Fruit fly (Drosophila melanogaster) whole organism, embryonic: ENCODE data around the gene CSN6.

Experiments used
- B-H2 ChIP-seq: fragments of 200-800 bp; sonication (Bioruptor generic); optimal IDR thresholded peaks from 2 replicates; lab custom pipeline; 2018; ENCODE audit warnings: missing biosample characterization, mild to moderate bottlenecking, missing genetic modification characterization
- CG10147 ChIP-seq: fragments of 200-800 bp; sonication (Bioruptor generic); optimal IDR thresholded peaks from 2 replicates; lab custom pipeline; 2019; ENCODE audit warnings: missing biosample characterization, mild to moderate bottlenecking, missing genetic modification characterization, moderate library complexity
- CG11398 ChIP-seq: fragments of 200-800 bp; sonication (Bioruptor generic); optimal IDR thresholded peaks from 2 replicates; lab custom pipeline; 2016; ENCODE audit warnings: missing biosample characterization, missing genetic modification characterization
- CG13123 ChIP-seq: fragments of 200-800 bp; sonication (Bioruptor generic); optimal IDR thresholded peaks from 2 replicates; lab custom pipeline; 2016; ENCODE audit warnings: missing biosample characterization, missing genetic modification characterization
- CG13296 ChIP-seq: fragments of 200-800 bp; sonication (Bioruptor generic); optimal IDR thresholded peaks from 3 replicates; lab custom pipeline; 2018; ENCODE audit warnings: missing biosample characterization, mild to moderate bottlenecking, missing genetic modification characterization
- CG15073 ChIP-seq: fragments of 200-800 bp; sonication (Bioruptor generic); optimal IDR thresholded peaks from 2 replicates; lab custom pipeline; 2016; ENCODE audit warnings: missing biosample characterization, missing genetic modification characterization
- CG15269 ChIP-seq: fragments of 200-800 bp; sonication (Bioruptor generic); optimal IDR thresholded peaks from 2 replicates; lab custom pipeline; 2018; ENCODE audit warnings: missing biosample characterization, mild to moderate bottlenecking, missing genetic modification characterization, moderate library complexity
- CG1529 ChIP-seq: fragments of 200-800 bp; sonication (Bioruptor generic); optimal IDR thresholded peaks from 3 replicates; lab custom pipeline; 2018; ENCODE audit warnings: missing biosample characterization, missing genetic modification characterization
- CG18599 ChIP-seq: fragments of 200-800 bp; sonication (Bioruptor generic); optimal IDR thresholded peaks from 3 replicates; lab custom pipeline; 2017; ENCODE audit warnings: missing biosample characterization, missing genetic modification characterization, mild to moderate bottlenecking, moderate library complexity, missing genetic modification reagents
- CG30431 ChIP-seq: fragments of 200-800 bp; sonication (Bioruptor generic); optimal IDR thresholded peaks from 2 replicates; lab custom pipeline; 2017; ENCODE audit warnings: missing biosample characterization, missing genetic modification characterization
- CG31224 ChIP-seq: fragments of 200-800 bp; sonication (Bioruptor generic); IDR thresholded peaks from 2 replicates; pipeline ENCODE4 v1.3.6; 2022; ENCODE audit warnings: missing biosample characterization, missing genetic modification characterization
- CG34224 ChIP-seq: fragments of 200-800 bp; sonication (Bioruptor generic); IDR thresholded peaks from 3 replicates; pipeline ENCODE4 v1.3.6; 2022; ENCODE audit warnings: missing biosample characterization, missing genetic modification characterization; ENCODE audit not compliant: partially characterized antibody
- CG3838 ChIP-seq: fragments of 200-800 bp; sonication (Bioruptor generic); optimal IDR thresholded peaks from 3 replicates; lab custom pipeline; 2016; ENCODE audit warnings: missing biosample characterization, missing genetic modification characterization
- CG4707 ChIP-seq: fragments of 200-800 bp; sonication (Bioruptor generic); optimal IDR thresholded peaks from 2 replicates; lab custom pipeline; 2018; ENCODE audit warnings: missing biosample characterization, mild to moderate bottlenecking, missing genetic modification characterization, moderate library complexity
- CG5245 ChIP-seq: fragments of 200-800 bp; sonication (Bioruptor generic); optimal IDR thresholded peaks from 3 replicates; lab custom pipeline; 2016; ENCODE audit warnings: missing biosample characterization, missing genetic modification characterization
- CG5953 ChIP-seq: fragments of 200-800 bp; sonication (Bioruptor generic); IDR thresholded peaks from 2 replicates; pipeline ENCODE4 v1.3.6; 2022; ENCODE audit warnings: missing biosample characterization, missing genetic modification characterization
- CG6272 ChIP-seq: fragments of 200-800 bp; sonication (Bioruptor generic); IDR thresholded peaks from 2 replicates; pipeline ENCODE4 v1.3.6; 2022; ENCODE audit warnings: missing biosample characterization, missing genetic modification characterization
- CG7928 ChIP-seq: fragments of 200-800 bp; sonication (Bioruptor generic); optimal IDR thresholded peaks from 2 replicates; lab custom pipeline; 2017; ENCODE audit warnings: missing biosample characterization, mild to moderate bottlenecking, missing genetic modification characterization
- CG8089 ChIP-seq: fragments of 200-800 bp; sonication (Bioruptor generic); optimal IDR thresholded peaks from 3 replicates; lab custom pipeline; 2016; ENCODE audit warnings: missing biosample characterization, missing genetic modification characterization
- CG9932 ChIP-seq: fragments of 200-800 bp; sonication (Bioruptor generic); IDR thresholded peaks from 2 replicates; pipeline ENCODE4 v1.3.6; 2022; ENCODE audit warnings: missing biosample characterization, missing genetic modification characterization
- CHES-1-like ChIP-seq: fragments of 200-800 bp; sonication (Bioruptor generic); optimal IDR thresholded peaks from 2 replicates; lab custom pipeline; 2016; ENCODE audit warnings: missing biosample characterization, missing genetic modification characterization
- D19A ChIP-seq: fragments of 200-800 bp; optimal IDR thresholded peaks from 3 replicates; lab custom pipeline; 2019; ENCODE audit warnings: missing biosample characterization, mild to moderate bottlenecking, missing genetic modification characterization, moderate library complexity
- Dad ChIP-seq: fragments of 200-800 bp; sonication (Bioruptor generic); optimal IDR thresholded peaks from 3 replicates; lab custom pipeline; 2016; ENCODE audit warnings: missing biosample characterization, missing genetic modification characterization
- Dip2 ChIP-seq: fragments of 200-800 bp; sonication (Bioruptor generic); IDR thresholded peaks from 2 replicates; pipeline ENCODE4 v1.3.6; 2022; ENCODE audit warnings: missing biosample characterization, missing genetic modification characterization
- HLHmδ ChIP-seq: fragments of 200-800 bp; sonication (Bioruptor generic); optimal IDR thresholded peaks from 2 replicates; lab custom pipeline; 2018; ENCODE audit warnings: missing biosample characterization, mild to moderate bottlenecking, missing genetic modification characterization, moderate library complexity
- Lpt ChIP-seq: fragments of >200 bp; optimal IDR thresholded peaks from 2 replicates; lab custom pipeline; 2018; ENCODE audit warnings: missing biosample characterization, missing genetic modification characterization
- MESR4 ChIP-seq: fragments of 200-800 bp; sonication (Bioruptor generic); optimal IDR thresholded peaks from 2 replicates; lab custom pipeline; 2018; ENCODE audit warnings: missing biosample characterization, mild to moderate bottlenecking, missing genetic modification characterization, moderate library complexity
- Nf-YC ChIP-seq: fragments of 200-800 bp; optimal IDR thresholded peaks from 3 replicates; lab custom pipeline; 2019; ENCODE audit warnings: missing biosample characterization, mild to moderate bottlenecking, missing genetic modification characterization, moderate library complexity
- Poxn ChIP-seq: fragments of 200-800 bp; sonication (Bioruptor generic); IDR thresholded peaks from 2 replicates; pipeline ENCODE4 v1.3.6; 2022; ENCODE audit warnings: missing biosample characterization, missing genetic modification characterization
- Rfx ChIP-seq: fragments of 200-800 bp; sonication (Bioruptor generic); IDR thresholded peaks from 2 replicates; pipeline ENCODE4 v1.3.6; 2022; ENCODE audit warnings: missing biosample characterization, missing genetic modification characterization
- Sox102F ChIP-seq: fragments of 200-800 bp; sonication (Bioruptor generic); optimal IDR thresholded peaks from 2 replicates; lab custom pipeline; 2018; ENCODE audit warnings: missing biosample characterization, mild to moderate bottlenecking, missing genetic modification characterization, moderate library complexity
- Sry-β ChIP-seq: fragments of 200-800 bp; sonication (Bioruptor generic); optimal IDR thresholded peaks from 2 replicates; lab custom pipeline; 2018; ENCODE audit warnings: missing biosample characterization, mild to moderate bottlenecking, missing genetic modification characterization, moderate library complexity
- al ChIP-seq: fragments of 200-800 bp; sonication (Bioruptor generic); IDR thresholded peaks from 2 replicates; pipeline ENCODE4 v1.3.6; 2022; ENCODE audit warnings: missing biosample characterization, missing genetic modification characterization
- bbx ChIP-seq: fragments of 200-800 bp; sonication (Bioruptor generic); IDR thresholded peaks from 2 replicates; pipeline ENCODE4 v1.3.6; 2022; ENCODE audit warnings: missing biosample characterization, missing genetic modification characterization; ENCODE audit not compliant: partially characterized antibody
- bigmax ChIP-seq: fragments of 200-800 bp; sonication (Bioruptor generic); optimal IDR thresholded peaks from 2 replicates; lab custom pipeline; 2018; ENCODE audit warnings: missing biosample characterization, mild to moderate bottlenecking, missing genetic modification characterization
- bowl ChIP-seq: fragments of 200-800 bp; sonication (Bioruptor generic); IDR thresholded peaks from 2 replicates; pipeline ENCODE4 v1.3.6; 2022; ENCODE audit warnings: missing biosample characterization, missing genetic modification characterization
- cato ChIP-seq: fragments of 200-800 bp; sonication (Bioruptor generic); optimal IDR thresholded peaks from 2 replicates; lab custom pipeline; 2016; ENCODE audit warnings: missing biosample characterization, missing genetic modification characterization, borderline replicate concordance
- cg ChIP-seq: fragments of 200-800 bp; sonication (Bioruptor generic); optimal IDR thresholded peaks from 3 replicates; lab custom pipeline; 2019; ENCODE audit warnings: missing biosample characterization, mild to moderate bottlenecking, missing genetic modification characterization, moderate library complexity
- fd96Cb ChIP-seq: fragments of 200-800 bp; sonication (Bioruptor generic); optimal IDR thresholded peaks from 2 replicates; lab custom pipeline; 2018; ENCODE audit warnings: missing biosample characterization, mild to moderate bottlenecking, missing genetic modification characterization, moderate library complexity
- grau ChIP-seq: fragments of 200-800 bp; optimal IDR thresholded peaks from 3 replicates; lab custom pipeline; 2019; ENCODE audit warnings: missing biosample characterization, mild to moderate bottlenecking, missing genetic modification characterization, moderate library complexity
- inv ChIP-seq: fragments of 200-800 bp; sonication (Bioruptor generic); IDR thresholded peaks from 2 replicates; pipeline ENCODE4 v1.3.6; 2022; ENCODE audit warnings: missing biosample characterization, missing genetic modification characterization; ENCODE audit not compliant: partially characterized antibody
- lab ChIP-seq: fragments of 200-800 bp; sonication (Bioruptor generic); optimal IDR thresholded peaks from 3 replicates; lab custom pipeline; 2017; ENCODE audit warnings: missing biosample characterization, missing genetic modification characterization, mild to moderate bottlenecking, moderate library complexity, missing genetic modification reagents
- pb ChIP-seq: fragments of 200-800 bp; sonication (Bioruptor generic); optimal IDR thresholded peaks from 3 replicates; lab custom pipeline; 2016; ENCODE audit warnings: missing biosample characterization, missing genetic modification characterization
- pnt ChIP-seq: fragments of 200-800 bp; sonication (Bioruptor generic); optimal IDR thresholded peaks from 3 replicates; lab custom pipeline; 2016; ENCODE audit warnings: missing biosample characterization, missing genetic modification characterization
- pros ChIP-seq: fragments of 200-800 bp; sonication (Bioruptor generic); optimal IDR thresholded peaks from 3 replicates; lab custom pipeline; 2019; ENCODE audit warnings: missing biosample characterization, mild to moderate bottlenecking, missing genetic modification characterization, moderate library complexity
- sr ChIP-seq: fragments of 200-800 bp; sonication (Bioruptor generic); IDR thresholded peaks from 3 replicates; pipeline ENCODE4 v1.3.6; 2022; ENCODE audit warnings: missing biosample characterization, missing genetic modification characterization
- stc ChIP-seq: fragments of 200-800 bp; sonication (Bioruptor generic); IDR thresholded peaks from 2 replicates; pipeline ENCODE4 v1.3.6; 2022; ENCODE audit warnings: missing biosample characterization, missing genetic modification characterization
- tin ChIP-seq: fragments of 200-800 bp; sonication (Bioruptor generic); optimal IDR thresholded peaks from 3 replicates; lab custom pipeline; 2016; ENCODE audit warnings: missing biosample characterization, missing genetic modification characterization
- toy ChIP-seq: fragments of 200-800 bp; sonication (Bioruptor generic); IDR thresholded peaks from 2 replicates; pipeline ENCODE4 v1.3.6; 2022; ENCODE audit warnings: missing biosample characterization, missing genetic modification characterization
- trem ChIP-seq: fragments of 200-800 bp; optimal IDR thresholded peaks from 3 replicates; lab custom pipeline; 2019; ENCODE audit warnings: missing biosample characterization, mild to moderate bottlenecking, missing genetic modification characterization, moderate library complexity
- zf30C ChIP-seq: fragments of 200-800 bp; sonication (Bioruptor generic); optimal IDR thresholded peaks from 3 replicates; lab custom pipeline; 2018; ENCODE audit warnings: missing biosample characterization, mild to moderate bottlenecking, missing genetic modification characterization

The CSN6 gene

DNA sequence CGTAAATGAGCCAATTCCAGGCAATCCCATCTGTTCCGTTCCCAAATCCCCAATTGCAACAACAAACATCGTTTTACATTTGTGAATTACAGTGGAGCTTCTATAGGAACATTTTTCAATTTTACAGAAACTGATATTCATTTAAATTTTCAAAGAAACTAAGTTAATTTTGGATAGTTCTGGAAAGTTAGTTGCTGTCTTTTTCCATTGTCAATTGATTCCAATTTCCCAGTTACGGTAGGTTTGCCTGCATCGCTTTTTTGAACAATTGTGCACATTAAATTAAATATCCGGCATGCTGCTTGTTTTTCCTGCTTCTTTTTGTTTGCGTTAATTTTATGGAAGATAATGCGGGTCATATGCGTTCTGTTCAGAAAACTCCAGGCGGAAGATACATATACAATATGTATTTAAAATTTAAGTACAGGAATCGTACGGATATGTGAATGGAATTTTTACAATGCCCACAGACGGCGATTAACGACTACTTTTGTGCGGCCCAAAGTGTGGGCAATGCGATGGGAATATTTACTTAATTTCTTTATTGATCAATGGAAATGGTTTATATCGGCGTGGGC, 47.5 kb downstream of the CSN6 start (continued):
- no peak for TF ChIP-seq CG8089
- no peak for TF ChIP-seq CG3838 (GFP tag; lab: Kevin White, UChicago)
- no peak for TF ChIP-seq Dad (GFP tag; lab: Kevin White, UChicago)
- peak; percentile 87 for TF ChIP-seq grau (tag; lab: Kevin White, UChicago)
- TF ChIP-seq CG7928, result no peak
- no peak for TF ChIP-seq Dip2 (GFP tag; lab: Robert Waterston, UW)
- no peak for TF ChIP-seq CG15073 (GFP tag; lab: Kevin White, UChicago)
- TF ChIP-seq Lpt (GFP tag; lab: Kevin White, UChicago), result no peak
- peak; percentile 72 for TF ChIP-seq Sox102F (GFP tag; lab: Kevin White, UChicago)
- TF ChIP-seq al, result no peak
- TF ChIP-seq cg (GFP tag; lab: Kevin White, UChicago), result no peak
- TF ChIP-seq CG9932 (GFP tag; lab: Robert Waterston, UW), result peak; percentile 68
- TF ChIP-seq pros, result no peak
- TF ChIP-seq Rfx, result peak; percentile 42; the same call in 1 of the 2 replicates
- TF ChIP-seq Nf-YC, result no peak
- no peak for TF ChIP-seq tin
- TF ChIP-seq CG5245, result no peak
- TF ChIP-seq pb (GFP tag; lab: Kevin White, UChicago), result no peak
- no peak for TF ChIP-seq CG31224 (GFP tag; lab: Robert Waterston, UW)
- TF ChIP-seq D19A, result no peak
- no peak for TF ChIP-seq bigmax
- TF ChIP-seq Sry-β (GFP tag; lab: Kevin White, UChicago), result no peak
- no peak for TF ChIP-seq B-H2 (GFP tag; lab: Kevin White, UChicago)
- no peak for TF ChIP-seq Poxn (GFP tag; lab: Robert Waterston, UW)
- no peak for TF ChIP-seq inv
- no peak for TF ChIP-seq CG13296
- no peak for TF ChIP-seq CG1529 (GFP tag; lab: Kevin White, UChicago)
- TF ChIP-seq sr (GFP tag; lab: Robert Waterston, UW), result no peak
- no peak for TF ChIP-seq CG13123 (GFP tag; lab: Kevin White, UChicago)
- no peak for TF ChIP-seq CG34224 (GFP tag; lab: Robert Waterston, UW)
- peak; percentile 33 for TF ChIP-seq lab (GFP tag; lab: Kevin White, UChicago)
- TF ChIP-seq bbx (GFP tag; lab: Robert Waterston, UW), result no peak
- TF ChIP-seq CG10147 (GFP tag; lab: Kevin White, UChicago), result no peak
- no peak for TF ChIP-seq cato (GFP tag; lab: Kevin White, UChicago)
- no peak for TF ChIP-seq CG30431 (GFP tag; lab: Kevin White, UChicago)
- no peak for TF ChIP-seq pnt (GFP tag; lab: Kevin White, UChicago)
- TF ChIP-seq toy (GFP tag; lab: Robert Waterston, UW), result no peak
- TF ChIP-seq CG11398 (GFP tag; lab: Kevin White, UChicago), result no peak
- TF ChIP-seq CG15269 (tag; lab: Kevin White, UChicago), result peak; percentile 62
- peak; percentile 1 for TF ChIP-seq CG4707 (GFP tag; lab: Kevin White, UChicago)
- TF ChIP-seq CHES-1-like (GFP tag; lab: Kevin White, UChicago), result no peak
- TF ChIP-seq trem, result no peak
- peak; percentile 5 for TF ChIP-seq CG18599 (GFP tag; lab: Kevin White, UChicago)
- no peak for TF ChIP-seq MESR4 (GFP tag; lab: Kevin White, UChicago)
- TF ChIP-seq fd96Cb (tag; lab: Kevin White, UChicago), result no peak
- no peak for TF ChIP-seq CG5953 (GFP tag; lab: Robert Waterston, UW)
- no peak for TF ChIP-seq zf30C (GFP tag; lab: Kevin White, UChicago)
- no peak for TF ChIP-seq HLHmδ (GFP tag; lab: Kevin White, UChicago)
- no peak for TF ChIP-seq bowl (GFP tag; lab: Robert Waterston, UW)
- no peak for TF ChIP-seq stc (GFP tag; lab: Robert Waterston, UW)
- TF ChIP-seq CG6272 (GFP tag; lab: Robert Waterston, UW), result no peak
